Worm (Caenorhabditis elegans): ENCODE data around the gene T11F9.10.

The T11F9.10 gene

DNA sequence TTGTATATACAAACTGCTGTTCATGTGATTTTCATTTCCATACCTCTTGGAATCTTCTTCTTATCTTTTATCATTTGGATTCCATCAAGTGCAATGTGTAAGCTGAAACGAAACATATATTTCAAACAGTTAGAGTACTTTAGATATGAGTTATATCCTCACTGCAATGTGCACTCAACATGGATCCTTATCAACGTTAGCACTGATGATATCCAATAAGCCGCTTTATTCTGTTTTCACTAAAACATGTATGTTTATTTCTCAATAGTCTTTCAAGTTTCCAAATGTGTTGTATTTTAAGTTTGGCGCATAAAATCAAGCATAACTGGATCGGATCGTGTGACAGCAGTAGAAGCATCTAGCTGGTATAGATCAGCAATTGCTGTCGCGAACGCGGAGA, at the start of gene T11F9.10:
Gene T11F9.10 (plus strand): TSS at position 301 of the 400 bp plus-strand sequence.
- TF ChIP-seq W03F9.2 (tag; optimal IDR thresholded peaks at IDR 0.05) (no peak), him-1 (tag; optimal IDR thresholded peaks at IDR 0.05) (no peak), dao-5 (tag; optimal IDR thresholded peaks at IDR 0.05) (no peak)

DNA sequence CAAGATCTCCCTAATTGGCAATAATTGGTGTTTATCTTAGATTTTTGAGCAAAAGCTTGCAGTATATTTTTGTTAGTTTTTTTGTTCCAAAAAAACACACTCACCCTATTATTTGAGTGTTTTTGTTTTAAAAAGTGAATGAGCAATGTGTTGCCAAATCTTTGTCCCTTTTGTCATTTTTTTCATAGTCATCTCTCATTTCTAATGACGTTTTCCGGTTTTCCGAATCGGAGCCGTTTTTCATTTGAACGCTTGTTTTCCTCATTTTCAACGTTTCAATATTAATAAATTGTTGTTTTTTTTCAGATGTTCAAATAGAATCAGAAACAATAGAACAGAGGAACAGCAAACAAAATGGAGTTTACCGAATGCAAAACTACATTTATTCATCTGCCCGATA, 48.3 kb upstream of the T11F9.10 start, which contains the start of gene dmsr-1:
Gene dmsr-1 (plus strand): TSS at position 301 of the 400 bp plus-strand sequence.
- TF ChIP-seq W03F9.2 (tag; optimal IDR thresholded peaks at IDR 0.05), result no peak

DNA sequence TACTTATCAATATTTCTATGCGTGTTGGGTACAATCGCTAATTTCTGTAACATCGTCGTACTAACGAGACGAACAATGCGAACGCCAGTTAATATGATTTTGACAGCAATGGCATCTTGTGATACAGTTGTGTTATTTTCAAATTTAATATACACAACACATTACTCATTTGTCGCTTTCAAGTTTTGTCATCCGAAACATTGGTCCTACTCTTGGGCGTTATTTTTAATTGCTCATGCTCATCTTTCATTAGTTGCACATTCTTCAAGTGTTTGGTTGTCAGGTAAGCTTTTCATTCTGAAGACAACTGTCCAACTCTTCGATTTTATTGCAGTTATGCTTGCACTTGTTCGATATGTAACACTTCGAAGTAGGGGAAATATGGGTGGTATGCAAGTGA, 47.6 kb upstream of the T11F9.10 start:
- no peak for TF ChIP-seq him-1 (tag; optimal IDR thresholded peaks at IDR 0.05)
- no peak for TF ChIP-seq dao-5 (tag; optimal IDR thresholded peaks at IDR 0.05)
- TF ChIP-seq W03F9.2 (tag; optimal IDR thresholded peaks at IDR 0.05), result no peak

DNA sequence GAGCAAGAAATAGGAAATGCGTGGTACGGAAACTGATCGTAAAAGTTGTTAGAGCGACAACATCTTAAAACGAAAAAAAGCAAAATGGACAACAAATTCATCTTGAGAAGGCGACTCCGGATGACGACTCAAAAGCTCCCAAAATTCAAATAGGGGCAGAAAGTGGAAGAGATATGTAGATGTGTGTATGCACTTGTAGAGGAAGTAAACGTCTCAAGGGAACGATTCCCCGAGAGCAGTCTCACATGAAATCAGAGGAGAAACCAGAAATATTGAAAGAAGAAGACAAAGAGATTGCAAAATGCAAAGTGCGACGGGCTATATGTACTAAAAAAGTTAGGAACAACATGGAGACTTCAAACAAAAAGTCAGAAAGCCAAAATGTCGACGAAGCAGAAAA, 43.3 kb upstream of the T11F9.10 start, which contains the start of gene F57B7.2:
Gene F57B7.2 (minus strand): TSS at position 101 of the 400 bp plus-strand sequence.
- TF ChIP-seq him-1 (tag; optimal IDR thresholded peaks at IDR 0.05), result no peak
- no peak for TF ChIP-seq W03F9.2 (tag; optimal IDR thresholded peaks at IDR 0.05)
- no peak for TF ChIP-seq dao-5 (tag; optimal IDR thresholded peaks at IDR 0.05)

DNA sequence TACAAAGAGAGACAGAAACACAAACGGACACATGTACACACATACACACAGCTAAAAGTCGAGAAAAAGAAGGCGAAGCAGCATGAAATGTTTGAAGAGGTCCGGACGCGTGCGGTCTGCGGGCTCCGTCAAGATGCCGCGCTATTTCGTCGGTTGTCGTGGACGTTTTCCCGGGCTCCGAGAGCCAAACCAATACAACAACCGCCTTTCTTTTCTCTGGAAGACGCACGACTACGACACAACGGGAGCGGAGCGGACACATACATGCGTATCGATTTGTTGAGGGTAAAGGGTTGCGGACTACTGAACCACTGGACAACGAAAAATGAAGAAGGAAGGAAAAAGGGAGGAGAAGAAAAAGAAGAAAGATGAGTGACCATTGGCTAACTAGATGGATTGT, 41.4 kb upstream of the T11F9.10 start:
- peak; percentile 35 for TF ChIP-seq him-1 (tag; optimal IDR thresholded peaks at IDR 0.05)
- no peak for TF ChIP-seq dao-5 (tag; optimal IDR thresholded peaks at IDR 0.05)

DNA sequence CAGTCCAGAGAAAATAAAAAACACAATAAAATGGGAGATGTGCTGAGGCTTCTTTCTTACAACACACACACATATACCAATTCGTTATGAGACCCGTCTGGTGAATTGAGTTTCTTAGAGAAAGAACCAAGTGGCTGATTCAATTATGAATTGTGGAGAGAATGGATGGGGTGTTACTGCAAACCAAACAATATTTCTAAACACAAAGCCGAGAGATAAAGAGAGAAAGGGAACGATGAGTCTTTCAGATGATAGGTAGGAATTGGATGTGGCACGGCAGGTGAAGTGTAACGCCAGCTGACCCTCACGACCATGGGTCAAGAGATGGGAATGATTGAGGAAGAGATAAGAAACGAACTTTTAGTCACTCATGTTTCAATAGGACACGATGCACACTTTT, 40.5 kb upstream of the T11F9.10 start, which contains the start of gene mig-17:
Gene mig-17 (plus strand): TSS at position 389 of the 400 bp plus-strand sequence.
- no peak for TF ChIP-seq W03F9.2 (tag; optimal IDR thresholded peaks at IDR 0.05)
- TF ChIP-seq him-1 (tag; optimal IDR thresholded peaks at IDR 0.05), result no peak
- TF ChIP-seq dao-5 (tag; optimal IDR thresholded peaks at IDR 0.05), result no peak

DNA sequence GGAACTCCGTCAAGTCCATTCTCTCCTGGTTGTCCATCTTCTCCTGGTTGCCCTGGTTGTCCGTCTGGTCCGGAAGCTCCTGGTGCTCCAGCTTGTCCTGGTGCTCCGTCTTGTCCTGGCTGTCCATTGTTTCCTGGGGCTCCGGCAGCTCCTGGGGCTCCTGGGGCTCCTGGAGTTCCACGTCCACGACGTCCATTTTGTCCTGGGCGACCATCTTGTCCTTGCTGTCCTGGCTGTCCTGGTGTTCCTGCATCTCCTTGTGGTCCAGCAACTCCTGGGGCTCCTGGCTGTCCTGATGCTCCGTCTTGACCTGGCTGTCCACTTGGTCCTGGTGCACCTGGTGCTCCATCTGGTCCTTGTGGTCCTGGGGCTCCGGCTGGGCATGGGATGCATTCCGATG, 37.4 kb upstream of the T11F9.10 start:
- TF ChIP-seq dao-5 (tag; optimal IDR thresholded peaks at IDR 0.05), result no peak
- TF ChIP-seq W03F9.2 (tag; optimal IDR thresholded peaks at IDR 0.05), result no peak
- no peak for TF ChIP-seq him-1 (tag; optimal IDR thresholded peaks at IDR 0.05)

DNA sequence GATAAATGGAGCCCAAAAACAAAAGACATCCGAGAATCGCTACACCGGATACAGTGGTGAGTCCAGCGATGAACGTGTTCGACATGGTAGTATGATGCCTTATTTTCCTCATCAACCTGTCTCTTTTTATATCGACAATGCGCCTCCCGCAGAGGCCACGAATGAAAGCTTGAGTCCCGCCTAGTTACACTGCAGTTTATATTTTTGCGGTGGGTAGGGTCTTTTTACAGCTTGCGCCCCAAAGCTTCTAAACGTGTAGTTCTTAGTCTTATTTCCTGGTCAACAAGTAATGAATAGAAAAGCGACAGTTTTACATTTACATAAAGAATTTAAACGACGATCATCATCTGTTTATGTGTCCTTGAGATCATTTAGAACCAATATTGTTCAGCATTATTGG, 36.5 kb upstream of the T11F9.10 start, which contains the start of gene col-156:
Gene col-156 (minus strand): TSS at position 101 of the 400 bp plus-strand sequence.
- TF ChIP-seq W03F9.2 (tag; optimal IDR thresholded peaks at IDR 0.05), result no peak
- TF ChIP-seq dao-5 (tag; optimal IDR thresholded peaks at IDR 0.05), result no peak
- no peak for TF ChIP-seq him-1 (tag; optimal IDR thresholded peaks at IDR 0.05)

DNA sequence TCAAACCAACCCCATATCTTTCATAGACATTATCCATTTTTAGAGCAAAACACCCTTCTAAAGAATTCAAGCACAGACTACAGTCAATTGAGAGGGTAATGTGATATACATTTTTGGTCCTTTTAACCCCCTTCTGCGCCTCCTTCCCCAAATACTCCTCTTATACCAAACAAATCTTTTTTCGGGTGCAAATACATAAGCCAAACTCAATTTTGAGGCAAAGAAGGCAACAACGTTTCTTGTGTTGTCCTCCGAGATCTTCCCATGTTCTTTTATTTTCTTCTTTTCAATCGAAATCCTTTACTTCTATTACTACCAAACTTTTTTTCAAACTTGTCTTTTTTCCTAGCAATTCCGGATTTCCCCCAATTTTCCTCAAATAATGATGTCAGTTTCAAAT, 31.9 kb upstream of the T11F9.10 start:
- no peak for TF ChIP-seq dao-5 (tag; optimal IDR thresholded peaks at IDR 0.05)
- no peak for TF ChIP-seq W03F9.2 (tag; optimal IDR thresholded peaks at IDR 0.05)
- TF ChIP-seq him-1 (tag; optimal IDR thresholded peaks at IDR 0.05), result no peak

DNA sequence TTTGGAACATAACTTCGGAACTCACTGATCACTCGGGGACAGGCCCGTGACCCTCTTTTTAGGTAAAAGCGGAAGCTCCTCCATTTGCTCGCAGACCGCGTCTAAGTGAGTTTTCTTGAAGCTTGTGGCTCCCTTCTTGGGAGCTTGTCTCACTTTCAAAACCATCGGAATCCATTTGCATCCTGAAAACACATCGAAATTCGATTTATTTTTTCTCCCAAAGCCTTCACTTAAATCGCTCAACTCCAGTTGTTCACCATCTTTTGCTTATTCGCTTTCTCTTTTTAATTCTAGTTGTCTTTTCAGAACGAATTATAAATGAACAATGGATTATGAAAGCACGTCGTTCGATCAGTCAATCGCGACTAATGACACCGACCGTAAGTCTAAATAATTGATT, 27.5 kb upstream of the T11F9.10 start, which contains the start of gene T11F9.1:
Gene T11F9.1 (plus strand): TSS at position 301 of the 400 bp plus-strand sequence.
- TF ChIP-seq him-1 (tag; optimal IDR thresholded peaks at IDR 0.05) (no peak), W03F9.2 (tag; optimal IDR thresholded peaks at IDR 0.05) (no peak), dao-5 (tag; optimal IDR thresholded peaks at IDR 0.05) (no peak)

DNA sequence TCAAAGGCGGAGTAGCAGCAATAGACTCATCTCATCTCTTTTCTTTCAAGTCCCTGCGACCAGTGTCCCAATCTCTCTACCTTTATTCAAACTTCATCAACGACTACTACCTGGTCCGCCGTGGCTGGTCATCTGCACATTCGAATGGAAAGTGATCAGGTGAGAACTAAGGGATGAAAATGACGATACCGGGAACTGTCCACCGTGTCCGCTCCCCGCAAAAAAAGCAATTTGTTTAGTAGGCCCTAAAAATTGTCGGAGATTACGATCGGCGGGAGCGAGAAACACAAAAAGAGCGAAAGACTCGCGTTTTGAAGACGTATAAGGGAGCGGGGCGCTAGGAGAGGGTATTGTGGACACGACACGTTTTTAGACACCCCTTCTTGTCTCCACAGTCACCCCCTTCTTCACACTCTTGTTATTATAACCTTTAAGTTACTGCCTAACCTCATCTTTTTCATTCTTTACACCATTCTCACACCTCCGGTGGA, 23.8 kb upstream of the T11F9.10 start, which contains the start of gene zipt-16:
Gene zipt-16 (plus strand): TSS at position 51 of the 491 bp plus-strand sequence.
- TF ChIP-seq him-1 (tag; optimal IDR thresholded peaks at IDR 0.05) (no peak), W03F9.2 (tag; optimal IDR thresholded peaks at IDR 0.05) (no peak), dao-5 (tag; optimal IDR thresholded peaks at IDR 0.05) (no peak)

DNA sequence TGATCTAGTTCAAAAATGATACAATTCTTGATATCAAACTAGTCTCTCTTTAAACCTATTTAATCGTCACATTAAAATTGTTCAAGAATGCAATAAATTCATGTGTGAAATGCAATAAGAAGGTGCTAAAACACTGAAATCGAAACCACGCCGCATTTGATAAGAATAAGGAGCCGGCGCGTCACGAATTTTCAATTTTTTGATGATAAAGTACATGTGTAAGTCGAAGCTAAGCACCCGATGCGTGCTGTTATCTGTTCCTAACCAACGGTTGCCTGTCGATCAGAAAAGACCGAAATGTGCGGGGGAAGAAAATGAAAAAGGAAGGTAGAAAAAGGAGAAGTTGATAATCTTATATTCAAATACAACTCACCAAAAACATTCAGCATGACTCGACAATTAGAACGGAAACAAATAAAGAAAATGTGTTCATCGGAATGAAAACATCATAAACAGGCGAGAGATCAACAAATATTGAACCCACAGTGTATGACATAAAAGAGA, 16.5 kb upstream of the T11F9.10 start, which contains the start of gene aat-6:
Gene aat-6 (minus strand): TSS at position 454 of the 504 bp plus-strand sequence.
- TF ChIP-seq him-1 (tag; optimal IDR thresholded peaks at IDR 0.05) (no peak), W03F9.2 (tag; optimal IDR thresholded peaks at IDR 0.05) (no peak), dao-5 (tag; optimal IDR thresholded peaks at IDR 0.05) (no peak)

DNA sequence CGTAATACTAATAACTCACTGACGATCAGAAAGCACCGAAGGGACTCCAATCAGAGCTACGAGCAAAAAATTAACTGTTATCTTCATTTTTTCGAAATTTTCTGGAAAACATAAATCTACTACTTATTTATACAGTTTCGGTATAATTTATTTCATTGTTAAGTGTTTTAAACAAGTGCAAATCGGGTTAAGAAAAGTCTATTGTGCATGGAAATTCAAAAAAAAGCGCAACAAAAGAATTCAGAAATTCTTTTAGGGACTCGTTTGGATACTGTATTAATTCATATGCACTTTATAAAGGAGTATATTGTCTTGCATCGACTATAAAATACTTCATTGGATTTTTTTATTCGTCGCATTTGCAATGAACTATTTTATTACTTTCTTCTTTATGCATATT, 14.6 kb upstream of the T11F9.10 start, which contains the start of the genes nas-20 and nas-21:
Gene nas-20 (minus strand): TSS at position 101 of the 400 bp plus-strand sequence.
Gene nas-21 (plus strand): TSS at position 356 of the 400 bp plus-strand sequence.
- TF ChIP-seq him-1 (tag; optimal IDR thresholded peaks at IDR 0.05) (no peak), W03F9.2 (tag; optimal IDR thresholded peaks at IDR 0.05) (no peak), dao-5 (tag; optimal IDR thresholded peaks at IDR 0.05) (no peak)

DNA sequence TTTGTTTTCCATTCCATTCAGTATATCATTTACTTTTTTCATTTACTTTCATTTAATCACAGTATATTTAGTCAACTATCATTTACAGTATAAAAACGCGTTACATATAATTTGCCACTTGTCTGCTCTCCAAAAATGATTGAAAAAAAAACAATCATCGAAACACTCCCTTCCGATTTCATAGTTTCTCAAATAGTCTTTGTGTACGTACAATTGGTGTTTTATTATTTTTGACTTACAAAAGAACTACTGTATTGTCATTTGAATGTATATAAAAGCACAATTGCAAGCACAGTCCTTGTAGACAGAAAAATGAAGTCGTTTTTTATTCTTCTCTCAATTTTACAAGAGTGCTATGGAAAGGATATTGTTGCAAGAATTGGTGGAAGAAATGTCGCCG, 12.4 kb upstream of the T11F9.10 start, which contains the start of gene nas-22:
Gene nas-22 (plus strand): TSS at position 301 of the 400 bp plus-strand sequence.
- TF ChIP-seq W03F9.2 (tag; optimal IDR thresholded peaks at IDR 0.05), result no peak
- TF ChIP-seq him-1 (tag; optimal IDR thresholded peaks at IDR 0.05), result no peak
- no peak for TF ChIP-seq dao-5 (tag; optimal IDR thresholded peaks at IDR 0.05)

All from whole organism, L4/young adult.